Fruit fly (Drosophila melanogaster) whole organism, embryonic: ENCODE data around the gene CG43797.

ENCODE experiments used
- MESR4 ChIP-seq: fragments of 200-800 bp; sonication (Bioruptor generic); optimal IDR thresholded peaks from 2 replicates; lab custom pipeline; 2018; ENCODE audit warnings: missing biosample characterization, mild to moderate bottlenecking, missing genetic modification characterization, moderate library complexity
- Sin3A ChIP-seq: fragments of >200 bp; optimal IDR thresholded peaks from 2 replicates; lab custom pipeline; 2018
- slbo ChIP-seq: fragments of 200-800 bp; sonication (Bioruptor generic); IDR thresholded peaks from 2 replicates; pipeline ENCODE4 v1.3.6; 2022; ENCODE audit warnings: missing biosample characterization, missing genetic modification characterization

- TF ChIP-seq slbo (GFP tag; lab: Robert Waterston, UW) (no peak), Sin3A (no peak), MESR4 (GFP tag; lab: Kevin White, UChicago) (no peak)
These were observed 28.2 kb downstream of the CG43797 start for dm6 chr2L:4028026-4028425.
